Fruit fly (Drosophila melanogaster) whole organism, embryonic: Measurements from ENCODE around the gene CG12239.

Source experiments
- Antp ChIP-seq: fragments of 200-800 bp; sonication (Bioruptor generic); optimal IDR thresholded peaks from 3 replicates; lab custom pipeline; 2016; ENCODE audit warnings: missing biosample characterization, missing genetic modification characterization
- Awh ChIP-seq: fragments of 200-800 bp; sonication (Bioruptor generic); IDR thresholded peaks from 2 replicates; pipeline ENCODE4, ENCODE4 v1.3.6; 2022; ENCODE audit warnings: missing biosample characterization, missing genetic modification characterization
- BEAF-32 ChIP-seq: fragments of 200-800 bp; sonication (Bioruptor generic); optimal IDR thresholded peaks from 3 replicates; lab custom pipeline; 2017; ENCODE audit warnings: missing biosample characterization, missing genetic modification characterization, mild to moderate bottlenecking, moderate library complexity, missing genetic modification reagents
- CG10565 ChIP-seq: fragments of 200-800 bp; sonication (Bioruptor generic); optimal IDR thresholded peaks from 3 replicates; lab custom pipeline; 2016; ENCODE audit warnings: missing biosample characterization, mild to moderate bottlenecking, missing genetic modification characterization
- CG11093 ChIP-seq: fragments of 200-800 bp; sonication (Bioruptor generic); IDR thresholded peaks from 3 replicates; pipeline ENCODE4 v1.3.6; 2022; ENCODE audit warnings: missing biosample characterization, missing genetic modification characterization
- CG1233 ChIP-seq: fragments of 200-800 bp; sonication (Bioruptor generic); optimal IDR thresholded peaks from 4 replicates; lab custom pipeline; 2018; ENCODE audit warnings: missing biosample characterization, mild to moderate bottlenecking, missing genetic modification characterization
- CG13624 ChIP-seq: fragments of 200-800 bp; sonication (Bioruptor generic); optimal IDR thresholded peaks from 2 replicates; lab custom pipeline; 2016; ENCODE audit warnings: missing biosample characterization, missing genetic modification characterization
- CG17359 ChIP-seq: fragments of 200-800 bp; sonication (Bioruptor generic); optimal IDR thresholded peaks from 3 replicates; lab custom pipeline; 2018; ENCODE audit warnings: missing biosample characterization, mild to moderate bottlenecking, missing genetic modification characterization, moderate library complexity
- CG2875 ChIP-seq: fragments of 200-800 bp; sonication (Bioruptor generic); optimal IDR thresholded peaks from 2 replicates; lab custom pipeline; 2017; ENCODE audit warnings: missing biosample characterization, mild to moderate bottlenecking, missing genetic modification characterization, missing genetic modification reagents
- CG30020 ChIP-seq: fragments of 200-800 bp; optimal IDR thresholded peaks from 2 replicates; lab custom pipeline; 2019; ENCODE audit warnings: missing biosample characterization, mild to moderate bottlenecking, missing genetic modification characterization, moderate library complexity
- CG31388 ChIP-seq: fragments of 200-800 bp; sonication (Bioruptor generic); optimal IDR thresholded peaks from 2 replicates; lab custom pipeline; 2016; ENCODE audit warnings: missing biosample characterization, missing genetic modification characterization
- CG31441 ChIP-seq: fragments of 200-800 bp; sonication (Bioruptor generic); IDR thresholded peaks from 2 replicates; pipeline ENCODE4 v1.3.6; 2022; ENCODE audit warnings: missing biosample characterization, missing genetic modification characterization
- CG3995 ChIP-seq: fragments of 200-800 bp; sonication (Bioruptor generic); optimal IDR thresholded peaks from 3 replicates; lab custom pipeline; 2016; ENCODE audit warnings: missing biosample characterization, missing genetic modification characterization
- CG4854 ChIP-seq: fragments of 200-800 bp; sonication (Bioruptor generic); optimal IDR thresholded peaks from 2 replicates; lab custom pipeline; 2016; ENCODE audit warnings: missing biosample characterization, missing genetic modification characterization, inconsistent platforms
- CG6254 ChIP-seq: fragments of 200-800 bp; sonication (Bioruptor generic); optimal IDR thresholded peaks from 3 replicates; lab custom pipeline; 2017; ENCODE audit warnings: mild to moderate bottlenecking, missing biosample characterization, missing genetic modification reagents, missing genetic modification characterization
- CG6689 ChIP-seq: fragments of 200-800 bp; sonication (Bioruptor generic); IDR thresholded peaks from 2 replicates; pipeline ENCODE4 v1.3.6; 2022; ENCODE audit warnings: missing biosample characterization, missing genetic modification characterization
- CG8281 ChIP-seq: fragments of 200-800 bp; sonication (Bioruptor generic); optimal IDR thresholded peaks from 2 replicates; lab custom pipeline; 2018; ENCODE audit warnings: missing biosample characterization, mild to moderate bottlenecking, missing genetic modification characterization, moderate library complexity
- CG8290 ChIP-seq, 3 experiments: fragments of 200-800 bp; sonication (Bioruptor generic); optimal IDR thresholded peaks; 2 replicates each; lab custom pipeline; 2016 to 2019; ENCODE audit warnings: missing biosample characterization in 3 of 3, missing genetic modification characterization in 3 of 3, mild to moderate bottlenecking in 2 of 3, moderate library complexity in 1 of 3
- Dbx ChIP-seq: fragments of 200-800 bp; sonication (Bioruptor generic); IDR thresholded peaks from 3 replicates; pipeline ENCODE4 v1.3.6; 2022; ENCODE audit warnings: missing biosample characterization, missing genetic modification characterization
- Dfd ChIP-seq, 2 experiments: fragments of >200 bp; optimal IDR thresholded peaks; 2 replicates each; lab custom pipeline; 2017; ENCODE audit warnings: missing biosample characterization in 2 of 2, missing genetic modification characterization in 2 of 2
- ERR ChIP-seq: fragments of 200-800 bp; sonication (Bioruptor generic); optimal IDR thresholded peaks from 2 replicates; lab custom pipeline; 2016; ENCODE audit warnings: missing biosample characterization, missing genetic modification characterization
- HLH4C ChIP-seq: fragments of 200-800 bp; sonication (Bioruptor generic); IDR thresholded peaks from 3 replicates; pipeline ENCODE4 v1.3.6; 2022; ENCODE audit warnings: missing biosample characterization, missing genetic modification characterization; ENCODE audit not compliant: partially characterized antibody
- Hr78 ChIP-seq, 2 experiments: fragments of 200-800 bp in 1 of 2; fragments of >200 bp in 1 of 2; sonication (Bioruptor generic) in 1 of 2; optimal IDR thresholded peaks; 2 replicates each; lab custom pipeline; 2017 to 2019; ENCODE audit warnings: missing biosample characterization in 2 of 2, missing genetic modification characterization in 2 of 2, mild to moderate bottlenecking in 1 of 2, moderate library complexity in 1 of 2
- Jarid2 ChIP-seq: fragments of 200-800 bp; sonication (Bioruptor generic); optimal IDR thresholded peaks from 3 replicates; lab custom pipeline; 2017; ENCODE audit warnings: mild to moderate bottlenecking, missing biosample characterization, missing genetic modification reagents, missing genetic modification characterization
- MBD-R2 ChIP-seq: fragments of 200-800 bp; sonication (Bioruptor generic); IDR thresholded peaks from 2 replicates; pipeline ENCODE4 v1.3.6; 2022; ENCODE audit warnings: missing biosample characterization, missing genetic modification characterization
- Opbp ChIP-seq: fragments of 200-800 bp; sonication (Bioruptor generic); IDR thresholded peaks from 3 replicates; pipeline ENCODE4 v1.3.6; 2022; ENCODE audit warnings: missing biosample characterization, missing genetic modification characterization; ENCODE audit not compliant: partially characterized antibody
- Optix ChIP-seq: fragments of 200-800 bp; sonication (Bioruptor generic); IDR thresholded peaks from 3 replicates; pipeline ENCODE4 v1.3.6; 2022; ENCODE audit warnings: missing biosample characterization, missing genetic modification characterization
- PHDP ChIP-seq: fragments of 200-800 bp; sonication (Bioruptor generic); optimal IDR thresholded peaks from 3 replicates; lab custom pipeline; 2018; ENCODE audit warnings: missing biosample characterization, mild to moderate bottlenecking, missing genetic modification characterization, moderate library complexity
- Sox100B ChIP-seq: fragments of 200-800 bp; sonication (Bioruptor generic); optimal IDR thresholded peaks from 3 replicates; lab custom pipeline; 2018; ENCODE audit warnings: missing biosample characterization, mild to moderate bottlenecking, missing genetic modification characterization
- Sox102F ChIP-seq: fragments of 200-800 bp; sonication (Bioruptor generic); optimal IDR thresholded peaks from 2 replicates; lab custom pipeline; 2018; ENCODE audit warnings: missing biosample characterization, mild to moderate bottlenecking, missing genetic modification characterization, moderate library complexity
- Trl ChIP-seq, 3 experiments: fragments of >200 bp in 2 of 3; fragments of 200-800 bp in 1 of 3; sonication (Bioruptor generic) in 1 of 3; optimal IDR thresholded peaks; 2 replicates in 1 of 3; 3 replicates in 2 of 3; lab custom pipeline; 2016 to 2017; ENCODE audit warnings: missing biosample characterization in 1 of 3, missing genetic modification characterization in 1 of 3
- btn ChIP-seq: fragments of 200-800 bp; sonication (Bioruptor generic); optimal IDR thresholded peaks from 2 replicates; lab custom pipeline; 2016; ENCODE audit warnings: missing biosample characterization, missing genetic modification characterization
- cad ChIP-seq: fragments of >200 bp; optimal IDR thresholded peaks from 2 replicates; lab custom pipeline; 2017; ENCODE audit warnings: missing biosample characterization, missing genetic modification characterization
- cg ChIP-seq: fragments of 200-800 bp; sonication (Bioruptor generic); optimal IDR thresholded peaks from 3 replicates; lab custom pipeline; 2019; ENCODE audit warnings: missing biosample characterization, mild to moderate bottlenecking, missing genetic modification characterization, moderate library complexity
- chm ChIP-seq: fragments of 200-800 bp; sonication (Bioruptor generic); IDR thresholded peaks from 2 replicates; pipeline ENCODE4 v1.3.6; 2022; ENCODE audit warnings: missing biosample characterization, missing genetic modification characterization
- crp ChIP-seq, 2 experiments: fragments of 200-800 bp; sonication (Bioruptor generic); optimal IDR thresholded peaks; 2 replicates in 1 of 2; 3 replicates in 1 of 2; lab custom pipeline; 2017; ENCODE audit warnings: missing biosample characterization in 2 of 2, missing genetic modification characterization in 2 of 2, mild to moderate bottlenecking in 1 of 2, moderate library complexity in 1 of 2
- fu2 ChIP-seq: fragments of 200-800 bp; sonication (Bioruptor generic); optimal IDR thresholded peaks from 2 replicates; lab custom pipeline; 2016; ENCODE audit warnings: missing biosample characterization, missing genetic modification characterization
- gce ChIP-seq: fragments of 200-800 bp; sonication (Bioruptor generic); IDR thresholded peaks from 3 replicates; pipeline ENCODE4 v1.3.6; 2022; ENCODE audit warnings: missing biosample characterization, missing genetic modification characterization
- gro ChIP-seq: fragments of 200-800 bp; sonication (Bioruptor generic); optimal IDR thresholded peaks from 2 replicates; lab custom pipeline; 2016; ENCODE audit warnings: missing biosample characterization, missing genetic modification characterization
- jumu ChIP-seq: fragments of 200-800 bp; sonication (Bioruptor generic); optimal IDR thresholded peaks from 3 replicates; lab custom pipeline; 2016; ENCODE audit warnings: missing biosample characterization, missing genetic modification characterization
- p53 ChIP-seq: fragments of 200-800 bp; sonication (Bioruptor generic); optimal IDR thresholded peaks from 2 replicates; lab custom pipeline; 2016; ENCODE audit warnings: missing biosample characterization, missing genetic modification characterization
- rib ChIP-seq: fragments of 200-800 bp; sonication (Bioruptor generic); IDR thresholded peaks from 2 replicates; pipeline ENCODE4 v1.3.6; 2022; ENCODE audit warnings: missing biosample characterization, missing genetic modification characterization
- sim ChIP-seq: fragments of 200-800 bp; sonication (Bioruptor generic); IDR thresholded peaks from 2 replicates; pipeline ENCODE4 v1.3.6; 2022; ENCODE audit warnings: missing biosample characterization, missing genetic modification characterization
- sna ChIP-seq: fragments of 200-800 bp; sonication (Bioruptor generic); IDR thresholded peaks from 2 replicates; pipeline ENCODE4 v1.3.6; 2022; ENCODE audit warnings: missing biosample characterization, missing genetic modification characterization; ENCODE audit not compliant: partially characterized antibody
- sqz ChIP-seq: fragments of 200-800 bp; sonication (Bioruptor generic); optimal IDR thresholded peaks from 3 replicates; lab custom pipeline; 2018; ENCODE audit warnings: missing biosample characterization, mild to moderate bottlenecking, missing genetic modification characterization
- unc-4 ChIP-seq: fragments of 200-800 bp; sonication (Bioruptor generic); IDR thresholded peaks from 2 replicates; pipeline ENCODE4 v1.3.6; 2022; ENCODE audit warnings: missing biosample characterization, missing genetic modification characterization; ENCODE audit not compliant: partially characterized antibody

The CG12239 gene

dm6 chrX:5754837-5755828 lies 36.8 kb upstream of the CG12239 start, which contains the start of the genes lin-52 and CG15771 (continued):
- peak; percentile 84 for TF ChIP-seq BEAF-32 (GFP tag; lab: Kevin White, UChicago)
- TF ChIP-seq sim (GFP tag; lab: Robert Waterston, UW), result peak; percentile 92
- peak; percentile 82 for TF ChIP-seq CG8290 (GFP tag; optimal IDR thresholded peaks at IDR 0.05; lab: Kevin White, UChicago)
- TF ChIP-seq CG8290 (tag; optimal IDR thresholded peaks at IDR 0.05; lab: Kevin White, UChicago), result peak; percentile 64 to 69
- peak; percentile 61 to 81 for TF ChIP-seq Trl (optimal IDR thresholded peaks at IDR 0.05; lab: Kevin White, UChicago)
- peak; percentile 27 for TF ChIP-seq Trl (GFP tag; optimal IDR thresholded peaks at IDR 0.05; lab: Kevin White, UChicago)
- no peak for TF ChIP-seq Dfd (GFP tag; optimal IDR thresholded peaks at IDR 0.05; lab: Kevin White, UChicago)
- TF ChIP-seq cg (GFP tag; lab: Kevin White, UChicago), result peak; percentile 70
- peak; percentile 91 for TF ChIP-seq CG1233
- peak; percentile 69 for TF ChIP-seq jumu (GFP tag; lab: Kevin White, UChicago)
- peak; percentile 90 for TF ChIP-seq Awh (GFP tag; lab: Robert Waterston, UW)
- TF ChIP-seq crp (GFP tag; optimal IDR thresholded peaks at IDR 0.05; lab: Kevin White, UChicago), result peak in 1 of 2 experiments; percentile 61
- TF ChIP-seq PHDP, result peak; percentile 95
- TF ChIP-seq gce (GFP tag; lab: Robert Waterston, UW), result peak; percentile 89
- no peak for TF ChIP-seq cad (GFP tag; lab: Kevin White, UChicago)
- 0 out of 3 replicates have a peak, but pooled peaks have one; percentile 24 for TF ChIP-seq HLH4C
- TF ChIP-seq sqz (GFP tag; lab: Kevin White, UChicago), result peak; percentile 96
- TF ChIP-seq CG13624 (GFP tag; lab: Kevin White, UChicago), result peak; percentile 78
- peak; percentile 56 for TF ChIP-seq Antp (GFP tag; lab: Kevin White, UChicago)
- TF ChIP-seq Dbx, result peak; percentile 95
- peak; percentile 35 for TF ChIP-seq CG10565 (GFP tag; lab: Kevin White, UChicago)
- peak; percentile 70 for TF ChIP-seq CG4854 (GFP tag; lab: Kevin White, UChicago)
- peak; percentile 96 for TF ChIP-seq CG6689
- peak; percentile 87 for TF ChIP-seq chm (GFP tag; lab: Robert Waterston, UW)
- TF ChIP-seq Jarid2, result peak; percentile 58
- TF ChIP-seq Opbp, result no peak
- TF ChIP-seq CG17359 (tag; lab: Kevin White, UChicago), result peak; percentile 93
- TF ChIP-seq Sox100B (GFP tag; lab: Kevin White, UChicago), result peak; percentile 96
- TF ChIP-seq CG11093 (GFP tag; lab: Robert Waterston, UW), result peak; percentile 96
- peak; percentile 88 for TF ChIP-seq CG6254 (GFP tag; lab: Kevin White, UChicago)
- TF ChIP-seq unc-4, result peak; percentile 67
- peak in 1 of 2 experiments; percentile 85 for TF ChIP-seq Hr78 (GFP tag; optimal IDR thresholded peaks at IDR 0.05; lab: Kevin White, UChicago)
- peak; percentile 24 for TF ChIP-seq fu2 (GFP tag; lab: Kevin White, UChicago)
- peak; percentile 91 for TF ChIP-seq rib (GFP tag; lab: Robert Waterston, UW)
- peak; percentile 55 for TF ChIP-seq CG3995
- peak; percentile 59 for TF ChIP-seq ERR (GFP tag; lab: Kevin White, UChicago)
- TF ChIP-seq CG2875 (GFP tag; lab: Kevin White, UChicago), result peak; percentile 91
- peak; percentile 89 for TF ChIP-seq Sox102F (GFP tag; lab: Kevin White, UChicago)
- TF ChIP-seq gro (GFP tag; lab: Kevin White, UChicago), result peak; percentile 63
- peak; percentile 3 for TF ChIP-seq btn
- TF ChIP-seq Optix (GFP tag; lab: Robert Waterston, UW), result peak; percentile 95
- peak; percentile 60 for TF ChIP-seq CG31388
- TF ChIP-seq CG8281 (tag; lab: Kevin White, UChicago), result peak; percentile 80
- TF ChIP-seq CG31441, result peak; percentile 95
- TF ChIP-seq p53, result peak; percentile 18
- 0 out of 2 replicates have a peak, but pooled peaks have one; percentile 15 for TF ChIP-seq sna (GFP tag; lab: Robert Waterston, UW)
- TF ChIP-seq CG30020, result peak; percentile 78
- TF ChIP-seq MBD-R2 (GFP tag; lab: Robert Waterston, UW), result peak; percentile 74
